Fruit fly (Drosophila melanogaster): Measurements from ENCODE around the gene cad.

dm6 chr2L:20726451-20726850 lies 44.1 kb upstream of the cad start, which contains the start of gene CG9316:
- no peak for TF ChIP-seq ttk (optimal IDR thresholded peaks at IDR 0.05)
- TF ChIP-seq insv (optimal IDR thresholded peaks at IDR 0.05): no peak
- TF ChIP-seq h (optimal IDR thresholded peaks at IDR 0.05): no peak
- no peak for TF ChIP-seq Sin3A (optimal IDR thresholded peaks at IDR 0.05)

Data from Kc167 (cell line).